Fruit fly (Drosophila melanogaster) whole organism, embryonic: Measurements from ENCODE around the gene dx.
A peak's percentile ranks its signal among the peaks of the same experiment; 100 is the strongest.

ENCODE experiments used
- Atf6 ChIP-seq: fragments of 200-800 bp; sonication (Bioruptor generic); IDR thresholded peaks from 2 replicates; pipeline ENCODE4 v1.3.6; 2022; ENCODE audit warnings: missing biosample characterization, missing genetic modification characterization
- Bteb2 ChIP-seq: fragments of 200-800 bp; sonication (Bioruptor generic); optimal IDR thresholded peaks from 2 replicates; lab custom pipeline; 2016; ENCODE audit warnings: missing biosample characterization, missing genetic modification characterization
- CG10979 ChIP-seq: fragments of 200-800 bp; sonication (Bioruptor generic); optimal IDR thresholded peaks from 2 replicates; lab custom pipeline; 2018; ENCODE audit warnings: missing biosample characterization, mild to moderate bottlenecking, missing genetic modification characterization, moderate library complexity
- CG12155 ChIP-seq: fragments of 200-800 bp; sonication (Bioruptor generic); optimal IDR thresholded peaks from 3 replicates; lab custom pipeline; 2016; ENCODE audit warnings: missing biosample characterization, missing genetic modification characterization
- CG12236 ChIP-seq: fragments of 200-800 bp; sonication (Bioruptor generic); optimal IDR thresholded peaks from 2 replicates; lab custom pipeline; 2016; ENCODE audit warnings: missing biosample characterization, missing genetic modification characterization
- CG12299 ChIP-seq: fragments of 200-800 bp; sonication (Bioruptor generic); optimal IDR thresholded peaks from 2 replicates; lab custom pipeline; 2018; ENCODE audit warnings: missing biosample characterization, mild to moderate bottlenecking, missing genetic modification characterization
- CG12659 ChIP-seq: fragments of 200-800 bp; sonication (Bioruptor generic); optimal IDR thresholded peaks from 3 replicates; lab custom pipeline; 2017; ENCODE audit warnings: mild to moderate bottlenecking, missing biosample characterization, missing genetic modification reagents, missing genetic modification characterization
- CG14014 ChIP-seq: fragments of 200-800 bp; sonication (Bioruptor generic); IDR thresholded peaks from 2 replicates; pipeline ENCODE4 v1.3.6; 2022; ENCODE audit warnings: missing biosample characterization, missing genetic modification characterization
- CG15696 ChIP-seq: fragments of 200-800 bp; sonication (Bioruptor generic); optimal IDR thresholded peaks from 2 replicates; lab custom pipeline; 2019; ENCODE audit warnings: missing biosample characterization, mild to moderate bottlenecking, missing genetic modification characterization, moderate library complexity
- CG1603 ChIP-seq: fragments of 200-800 bp; sonication (Bioruptor generic); optimal IDR thresholded peaks from 2 replicates; lab custom pipeline; 2019; ENCODE audit warnings: missing biosample characterization, mild to moderate bottlenecking, missing genetic modification characterization, moderate library complexity
- CG16815 ChIP-seq: fragments of 200-800 bp; sonication (Bioruptor generic); optimal IDR thresholded peaks from 3 replicates; lab custom pipeline; 2017; ENCODE audit warnings: missing biosample characterization, mild to moderate bottlenecking, missing genetic modification characterization
- CG17612 ChIP-seq: fragments of 200-800 bp; sonication (Bioruptor generic); IDR thresholded peaks from 2 replicates; pipeline ENCODE4 v1.3.6; 2022; ENCODE audit warnings: missing biosample characterization, missing genetic modification characterization
- CG1792 ChIP-seq: fragments of 200-800 bp; sonication (Bioruptor generic); optimal IDR thresholded peaks from 2 replicates; lab custom pipeline; 2016; ENCODE audit warnings: missing biosample characterization, missing genetic modification characterization
- CG31365 ChIP-seq: fragments of 200-800 bp; sonication (Bioruptor generic); optimal IDR thresholded peaks from 2 replicates; lab custom pipeline; 2018; ENCODE audit warnings: missing biosample characterization, mild to moderate bottlenecking, missing genetic modification characterization
- CG31388 ChIP-seq: fragments of 200-800 bp; sonication (Bioruptor generic); optimal IDR thresholded peaks from 2 replicates; lab custom pipeline; 2016; ENCODE audit warnings: missing biosample characterization, missing genetic modification characterization
- CG34224 ChIP-seq: fragments of 200-800 bp; sonication (Bioruptor generic); IDR thresholded peaks from 3 replicates; pipeline ENCODE4 v1.3.6; 2022; ENCODE audit warnings: missing biosample characterization, missing genetic modification characterization; ENCODE audit not compliant: partially characterized antibody
- CG34376 ChIP-seq: fragments of 200-800 bp; sonication (Bioruptor generic); optimal IDR thresholded peaks from 2 replicates; lab custom pipeline; 2018; ENCODE audit warnings: missing biosample characterization, mild to moderate bottlenecking, missing genetic modification characterization
- CG4282 ChIP-seq: fragments of 200-800 bp; sonication (Bioruptor generic); optimal IDR thresholded peaks from 2 replicates; lab custom pipeline; 2016; ENCODE audit warnings: missing biosample characterization, missing genetic modification characterization
- CG7372 ChIP-seq: fragments of 200-800 bp; sonication (Bioruptor generic); IDR thresholded peaks from 2 replicates; pipeline ENCODE4 v1.3.6; 2022; ENCODE audit warnings: missing biosample characterization, missing genetic modification characterization
- CG8359 ChIP-seq: fragments of 200-800 bp; sonication (Bioruptor generic); optimal IDR thresholded peaks from 2 replicates; lab custom pipeline; 2017; ENCODE audit warnings: missing biosample characterization, mild to moderate bottlenecking, missing genetic modification characterization, borderline replicate concordance
- CG8924 ChIP-seq: fragments of 200-800 bp; optimal IDR thresholded peaks from 3 replicates; lab custom pipeline; 2019; ENCODE audit warnings: missing biosample characterization, mild to moderate bottlenecking, missing genetic modification characterization, moderate library complexity
- CG9817 ChIP-seq: fragments of 200-800 bp; sonication (Bioruptor generic); optimal IDR thresholded peaks from 2 replicates; lab custom pipeline; 2018; ENCODE audit warnings: missing biosample characterization, mild to moderate bottlenecking, missing genetic modification characterization, moderate library complexity
- CoRest ChIP-seq: fragments of 200-800 bp; sonication (Bioruptor generic); optimal IDR thresholded peaks from 3 replicates; lab custom pipeline; 2018; ENCODE audit warnings: missing biosample characterization, mild to moderate bottlenecking, missing genetic modification characterization, moderate library complexity
- Dref ChIP-seq: fragments of 200-800 bp; sonication (Bioruptor generic); IDR thresholded peaks from 2 replicates; pipeline ENCODE4 v1.3.6; 2022; ENCODE audit warnings: missing biosample characterization, missing genetic modification characterization
- Drgx ChIP-seq: fragments of 200-800 bp; sonication (Bioruptor generic); IDR thresholded peaks from 2 replicates; pipeline ENCODE4 v1.3.6; 2022; ENCODE audit warnings: missing biosample characterization, missing genetic modification characterization
- H2.0 ChIP-seq: fragments of 200-800 bp; sonication (Bioruptor generic); IDR thresholded peaks from 2 replicates; pipeline ENCODE4 v1.3.6; 2022; ENCODE audit warnings: missing biosample characterization, missing genetic modification characterization
- Meics ChIP-seq: fragments of 200-800 bp; sonication (Bioruptor generic); optimal IDR thresholded peaks from 2 replicates; lab custom pipeline; 2017; ENCODE audit warnings: missing biosample characterization, mild to moderate bottlenecking, missing genetic modification characterization
- Myb ChIP-seq: fragments of 200-800 bp; sonication (Bioruptor generic); optimal IDR thresholded peaks from 2 replicates; lab custom pipeline; 2016; ENCODE audit warnings: missing biosample characterization, missing genetic modification characterization
- NC2β ChIP-seq: fragments of 200-800 bp; sonication (Bioruptor generic); optimal IDR thresholded peaks from 2 replicates; lab custom pipeline; 2016; ENCODE audit warnings: missing biosample characterization, missing genetic modification characterization
- Opbp ChIP-seq: fragments of 200-800 bp; sonication (Bioruptor generic); IDR thresholded peaks from 3 replicates; pipeline ENCODE4 v1.3.6; 2022; ENCODE audit warnings: missing biosample characterization, missing genetic modification characterization; ENCODE audit not compliant: partially characterized antibody
- Ravus ChIP-seq: fragments of 200-800 bp; sonication (Bioruptor generic); IDR thresholded peaks from 2 replicates; pipeline ENCODE4 v1.3.6; 2022; ENCODE audit warnings: missing biosample characterization, missing genetic modification characterization
- Spps ChIP-seq: fragments of 200-800 bp; sonication (Bioruptor generic); optimal IDR thresholded peaks from 2 replicates; lab custom pipeline; 2018; ENCODE audit warnings: missing biosample characterization, mild to moderate bottlenecking, missing genetic modification characterization
- Sry-β ChIP-seq: fragments of 200-800 bp; sonication (Bioruptor generic); optimal IDR thresholded peaks from 2 replicates; lab custom pipeline; 2018; ENCODE audit warnings: missing biosample characterization, mild to moderate bottlenecking, missing genetic modification characterization, moderate library complexity
- az2 ChIP-seq: fragments of 200-800 bp; sonication (Bioruptor generic); optimal IDR thresholded peaks from 3 replicates; lab custom pipeline; 2016; ENCODE audit warnings: missing biosample characterization, missing genetic modification characterization
- bbx ChIP-seq: fragments of 200-800 bp; sonication (Bioruptor generic); IDR thresholded peaks from 2 replicates; pipeline ENCODE4 v1.3.6; 2022; ENCODE audit warnings: missing biosample characterization, missing genetic modification characterization; ENCODE audit not compliant: partially characterized antibody
- bcd ChIP-seq: fragments of 200-800 bp; sonication (Bioruptor generic); optimal IDR thresholded peaks from 2 replicates; lab custom pipeline; 2017; ENCODE audit warnings: missing biosample characterization, mild to moderate bottlenecking, missing genetic modification characterization
- br ChIP-seq: fragments of >200 bp; optimal IDR thresholded peaks from 2 replicates; lab custom pipeline; 2017
- crc ChIP-seq: fragments of 200-800 bp; sonication (Bioruptor generic); optimal IDR thresholded peaks from 2 replicates; lab custom pipeline; 2016; ENCODE audit warnings: missing biosample characterization, missing genetic modification characterization
- fu2 ChIP-seq: fragments of 200-800 bp; sonication (Bioruptor generic); optimal IDR thresholded peaks from 2 replicates; lab custom pipeline; 2016; ENCODE audit warnings: missing biosample characterization, missing genetic modification characterization
- gcm2 ChIP-seq: fragments of 200-800 bp; sonication (Bioruptor generic); optimal IDR thresholded peaks from 2 replicates; lab custom pipeline; 2016; ENCODE audit warnings: missing biosample characterization, missing genetic modification characterization
- ham ChIP-seq: fragments of 200-800 bp; sonication (Bioruptor generic); IDR thresholded peaks from 2 replicates; pipeline ENCODE4 v1.3.6; 2022; ENCODE audit warnings: missing biosample characterization, missing genetic modification characterization
- hb ChIP-seq: fragments of 200-800 bp; sonication (Bioruptor generic); IDR thresholded peaks from 3 replicates; pipeline ENCODE4 v1.3.6; 2022; ENCODE audit warnings: missing biosample characterization, missing genetic modification characterization; ENCODE audit not compliant: partially characterized antibody
- hth ChIP-seq: fragments of >200 bp; optimal IDR thresholded peaks from 2 replicates; lab custom pipeline; 2017; ENCODE audit warnings: inconsistent platforms
- ind ChIP-seq: fragments of 200-800 bp; sonication (Bioruptor generic); optimal IDR thresholded peaks from 3 replicates; lab custom pipeline; 2016; ENCODE audit warnings: missing biosample characterization, missing genetic modification characterization
- lab ChIP-seq: fragments of 200-800 bp; sonication (Bioruptor generic); optimal IDR thresholded peaks from 3 replicates; lab custom pipeline; 2017; ENCODE audit warnings: missing biosample characterization, missing genetic modification characterization, mild to moderate bottlenecking, moderate library complexity, missing genetic modification reagents
- lola ChIP-seq, 3 experiments: fragments of >200 bp in 2 of 3; fragments of 200-800 bp in 1 of 3; sonication (Bioruptor generic) in 1 of 3; optimal IDR thresholded peaks; 2 replicates each; lab custom pipeline; 2017 to 2019; ENCODE audit warnings: missing biosample characterization in 3 of 3, missing genetic modification characterization in 3 of 3, mild to moderate bottlenecking in 1 of 3, moderate library complexity in 1 of 3
- odd ChIP-seq: fragments of 200-800 bp; sonication (Bioruptor generic); optimal IDR thresholded peaks from 2 replicates; lab custom pipeline; 2017; ENCODE audit warnings: missing biosample characterization, mild to moderate bottlenecking, missing genetic modification characterization
- sens ChIP-seq: fragments of 200-800 bp; sonication (Bioruptor generic); peaks from one replicate; lab custom pipeline; 2016; ENCODE audit warnings: missing biosample characterization, missing genetic modification characterization
- wek ChIP-seq: fragments of 200-800 bp; sonication (Bioruptor generic); optimal IDR thresholded peaks from 3 replicates; lab custom pipeline; 2018; ENCODE audit warnings: missing biosample characterization, mild to moderate bottlenecking, missing genetic modification characterization, moderate library complexity
- z ChIP-seq: fragments of 200-800 bp; sonication (Bioruptor generic); IDR thresholded peaks from 3 replicates; pipeline ENCODE4 v1.3.6; 2022; ENCODE audit warnings: missing biosample characterization, missing genetic modification characterization

The dx gene

DNA sequence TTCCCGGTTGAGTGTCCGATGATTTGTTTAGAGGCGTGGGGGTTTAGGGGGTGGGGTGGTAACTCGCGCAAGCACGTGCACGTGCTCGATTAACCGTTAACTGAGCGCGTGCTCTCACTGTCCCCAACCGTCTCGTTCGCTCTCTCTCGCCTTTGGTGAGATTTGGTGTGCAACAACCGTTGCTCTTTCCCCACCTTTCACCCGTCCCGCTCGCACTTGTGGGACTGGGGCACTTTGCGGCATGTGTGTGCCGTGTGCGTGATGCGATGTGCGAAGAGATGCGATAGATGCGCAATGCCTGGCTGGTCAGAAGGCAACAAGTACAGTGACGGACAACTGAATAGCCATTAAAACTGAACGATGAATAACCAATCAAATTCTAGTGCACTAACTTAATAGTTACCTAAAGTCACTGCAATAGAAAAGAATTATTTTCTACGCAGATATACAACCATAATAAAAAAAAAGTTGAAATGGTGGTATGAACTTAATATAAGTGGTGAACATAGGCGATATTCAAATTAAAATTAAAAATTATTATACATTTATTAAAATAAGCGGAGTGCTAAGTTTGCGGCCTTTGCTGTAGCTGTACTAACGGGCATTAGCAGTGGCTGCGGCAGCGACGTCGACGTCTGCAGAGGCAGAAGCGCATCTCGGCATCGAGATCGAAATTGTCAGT is 37.6 kb downstream of the dx start (continued):
- TF ChIP-seq CG1603 (tag; lab: Kevin White, UChicago) (peak; percentile 37), CG34376 (GFP tag; lab: Kevin White, UChicago) (peak; percentile 22), CG14014 (GFP tag; lab: Robert Waterston, UW) (peak; percentile 73), Dref (GFP tag; lab: Robert Waterston, UW) (no peak), CG31365 (tag; lab: Kevin White, UChicago) (peak; percentile 51), Atf6 (peak; percentile 77), crc (GFP tag; lab: Kevin White, UChicago) (no peak), z (no peak), bbx (GFP tag; lab: Robert Waterston, UW) (no peak), ham (GFP tag; lab: Robert Waterston, UW) (no peak), CG8924 (tag; lab: Kevin White, UChicago) (peak; percentile 92), H2.0 (GFP tag; lab: Robert Waterston, UW) (peak; percentile 79), NC2β (GFP tag; lab: Kevin White, UChicago) (peak; percentile 21), bcd (GFP tag; lab: Kevin White, UChicago) (peak; percentile 89), CG16815 (GFP tag; lab: Kevin White, UChicago) (peak; percentile 82), br (no peak), CG34224 (GFP tag; lab: Robert Waterston, UW) (no peak), CG12659 (GFP tag; lab: Kevin White, UChicago) (peak; percentile 89), CG10979 (tag; lab: Kevin White, UChicago) (peak; percentile 96), CG31388 (GFP tag; lab: Kevin White, UChicago) (peak; percentile 61), az2 (GFP tag; lab: Kevin White, UChicago) (peak; percentile 85), CG12236 (no peak), lola (GFP tag; optimal IDR thresholded peaks at IDR 0.05; lab: Kevin White, UChicago) (peak in 1 of 3 experiments; percentile 94), sens (GFP tag; lab: Kevin White, UChicago) (peak; percentile 96), CG8359 (GFP tag; lab: Kevin White, UChicago) (peak; percentile 83), CG1792 (no peak), lab (GFP tag; lab: Kevin White, UChicago) (peak; percentile 84), odd (GFP tag; lab: Kevin White, UChicago) (peak; percentile 89), fu2 (no peak), hb (GFP tag; lab: Robert Waterston, UW) (no peak), Bteb2 (GFP tag; lab: Kevin White, UChicago) (no peak), ind (GFP tag; lab: Kevin White, UChicago) (peak; percentile 75), CoRest (tag; lab: Kevin White, UChicago) (peak; percentile 95), Ravus (GFP tag; lab: Robert Waterston, UW) (no peak; the same call in 1 of the 2 replicates), Spps (tag; lab: Kevin White, UChicago) (peak; percentile 91), hth (lab: Kevin White, UChicago) (no peak), Sry-β (peak; percentile 60), Meics (GFP tag; lab: Kevin White, UChicago) (peak; percentile 80), CG9817 (tag; lab: Kevin White, UChicago) (peak; percentile 74), CG17612 (GFP tag; lab: Robert Waterston, UW) (peak; percentile 40; the same call in 1 of the 2 replicates), CG15696 (peak; percentile 89), CG12155 (GFP tag; lab: Kevin White, UChicago) (peak; percentile 62), Drgx (GFP tag; lab: Robert Waterston, UW) (peak; percentile 92), CG7372 (GFP tag; lab: Robert Waterston, UW) (peak; percentile 81), wek (GFP tag; lab: Kevin White, UChicago) (peak; percentile 56), gcm2 (GFP tag; lab: Kevin White, UChicago) (peak; percentile 8), Opbp (GFP tag; lab: Robert Waterston, UW) (no peak), CG12299 (peak; percentile 84), CG4282 (GFP tag; lab: Kevin White, UChicago) (no peak), Myb (GFP tag; lab: Kevin White, UChicago) (no peak)
